Worm (Caenorhabditis elegans) whole organism, mixed stage, embryonic: ENCODE measurements around the gene C17E7.4.

Experiments used
- ceh-39 ChIP-seq: fragments of 150-350 bp; optimal IDR thresholded peaks from 2 replicates; lab custom pipeline; 2014; ENCODE audit warnings: missing biosample characterization, missing genetic modification characterization
- hlh-1 ChIP-seq: fragments of 150-350 bp; optimal IDR thresholded peaks from 2 replicates; lab custom pipeline; 2014; ENCODE audit warnings: missing biosample characterization, missing genetic modification reagents, missing genetic modification characterization
- mep-1 ChIP-seq: fragments of 150-350 bp; optimal IDR thresholded peaks from 2 replicates; lab custom pipeline; 2017; ENCODE audit warnings: missing biosample characterization, missing genetic modification reagents, missing genetic modification characterization, inconsistent platforms

ce11 chrV:3903424-3903823, 10.8 kb downstream of the C17E7.4 start:
- no peak for TF ChIP-seq mep-1
- no peak for TF ChIP-seq hlh-1
- no peak for TF ChIP-seq ceh-39 (tag; lab: Kevin White, UChicago)
